Worm (Caenorhabditis elegans): ENCODE results near the gene fbxa-89.

Gene fbxa-89

DNA sequence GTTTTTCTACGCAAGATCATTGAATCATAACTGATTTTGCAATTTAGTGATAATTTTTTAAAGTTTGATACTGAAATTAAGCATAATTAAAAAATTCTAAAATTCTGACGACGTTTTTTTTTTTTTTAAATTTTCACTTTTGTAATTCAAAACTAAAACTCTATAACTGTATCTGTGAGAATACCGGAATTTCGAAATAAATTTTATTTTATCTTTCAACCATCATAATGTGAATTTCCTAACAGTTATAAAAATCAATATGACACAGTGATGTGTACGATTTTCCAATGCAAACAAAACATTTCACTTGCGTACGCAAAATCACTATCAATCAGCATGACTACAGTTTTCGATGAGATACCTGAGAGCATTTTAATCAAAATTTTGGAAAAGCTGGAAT, at the start of gene fbxa-89, which contains the start of gene grl-15:
TSS of gene fbxa-89 (plus strand) at position 271 of the 400 bp plus-strand sequence.
TSS of gene grl-15 (minus strand) at position 101 of the 400 bp plus-strand sequence.
- no peak for TF ChIP-seq W03F9.2 (tag; optimal IDR thresholded peaks at IDR 0.05)

DNA sequence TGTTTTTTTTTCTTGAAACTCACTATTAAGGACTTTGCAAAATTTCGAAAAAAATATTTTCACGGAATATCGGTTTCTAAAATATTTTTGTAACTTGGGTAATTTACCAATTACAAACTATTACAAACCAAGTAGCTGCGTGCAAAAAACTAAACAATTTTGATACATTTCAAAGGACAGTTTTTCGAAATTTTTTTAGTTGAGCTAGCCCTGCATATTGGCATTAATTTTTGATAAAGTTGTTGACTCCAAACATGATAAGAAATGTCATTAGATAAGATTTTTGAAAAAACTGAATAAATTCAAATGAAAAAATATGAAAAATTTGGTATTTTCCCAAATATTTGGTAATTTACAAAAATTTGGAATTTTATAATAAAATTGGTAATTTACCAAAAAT, 47.7 kb upstream of the fbxa-89 start:
- TF ChIP-seq W03F9.2 (tag; optimal IDR thresholded peaks at IDR 0.05) (no peak), dao-5 (tag; optimal IDR thresholded peaks at IDR 0.05) (no peak), him-1 (tag; optimal IDR thresholded peaks at IDR 0.05) (no peak)

DNA sequence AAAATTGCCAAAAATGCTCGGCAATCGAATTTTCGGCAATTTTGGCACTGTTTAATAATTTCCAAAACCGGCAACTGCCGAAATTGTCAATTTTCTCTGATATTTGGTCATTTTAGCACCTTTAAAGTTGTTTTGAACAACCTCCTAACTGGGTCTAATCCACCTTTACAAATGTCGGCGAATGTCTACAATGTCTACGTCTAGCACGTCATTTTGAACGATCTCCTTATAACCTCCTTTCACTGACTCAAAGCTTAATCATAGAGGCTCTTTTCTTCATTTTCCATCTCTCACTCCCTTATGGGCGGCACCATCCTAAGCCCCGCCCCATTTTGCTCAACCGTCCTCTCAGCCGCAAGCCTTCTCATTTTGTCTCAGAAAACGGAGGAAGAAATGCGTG, 41.8 kb upstream of the fbxa-89 start, which contains the start of gene Y75B8A.44:
TSS of gene Y75B8A.44 (plus strand) at position 301 of the 400 bp plus-strand sequence.
- TF ChIP-seq W03F9.2 (tag; optimal IDR thresholded peaks at IDR 0.05) (no peak), him-1 (tag; optimal IDR thresholded peaks at IDR 0.05) (no peak), dao-5 (tag; optimal IDR thresholded peaks at IDR 0.05) (no peak)

DNA sequence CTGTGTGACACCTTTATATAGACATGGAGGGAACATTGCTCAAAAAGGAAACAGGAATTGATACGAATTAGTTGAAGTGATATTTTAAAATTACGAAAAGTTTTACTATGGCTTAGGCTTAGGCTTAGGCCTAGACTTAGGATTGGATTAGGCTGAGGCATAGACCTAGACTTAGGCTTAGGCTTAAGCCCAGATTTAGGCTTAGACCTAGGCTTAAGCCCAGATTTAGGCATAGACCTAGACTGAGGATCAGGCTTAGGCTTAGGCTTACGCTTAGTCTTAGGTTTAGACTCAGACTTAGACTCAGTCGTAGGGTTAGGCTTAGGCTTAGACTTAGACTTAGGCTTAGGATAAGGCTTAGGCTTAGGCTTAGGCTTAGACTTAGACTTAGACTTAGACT, 40.0 kb upstream of the fbxa-89 start:
- TF ChIP-seq W03F9.2 (tag; optimal IDR thresholded peaks at IDR 0.05) (no peak), him-1 (tag; optimal IDR thresholded peaks at IDR 0.05) (no peak), dao-5 (tag; optimal IDR thresholded peaks at IDR 0.05) (no peak)

DNA sequence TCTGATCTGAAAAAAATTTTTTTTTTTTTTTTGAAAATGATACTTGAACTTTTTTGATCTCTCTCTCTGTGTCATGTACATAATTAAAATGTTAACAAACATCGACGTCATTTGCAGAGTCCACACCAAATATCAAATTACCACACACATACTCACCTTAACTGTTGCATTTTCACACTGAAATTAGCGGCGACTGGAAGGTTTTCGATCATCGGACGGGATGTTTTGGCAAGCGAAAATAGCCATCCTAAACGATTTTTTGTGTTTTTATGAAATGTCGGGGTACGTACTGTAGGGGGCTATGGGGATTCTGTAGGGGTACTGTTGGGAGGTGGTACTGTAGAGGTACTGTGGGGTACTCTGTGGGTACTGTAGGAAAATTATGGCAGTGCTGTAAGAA, 37.8 kb upstream of the fbxa-89 start:
- TF ChIP-seq W03F9.2 (tag; optimal IDR thresholded peaks at IDR 0.05) (no peak), dao-5 (tag; optimal IDR thresholded peaks at IDR 0.05) (no peak), him-1 (tag; optimal IDR thresholded peaks at IDR 0.05) (no peak)

DNA sequence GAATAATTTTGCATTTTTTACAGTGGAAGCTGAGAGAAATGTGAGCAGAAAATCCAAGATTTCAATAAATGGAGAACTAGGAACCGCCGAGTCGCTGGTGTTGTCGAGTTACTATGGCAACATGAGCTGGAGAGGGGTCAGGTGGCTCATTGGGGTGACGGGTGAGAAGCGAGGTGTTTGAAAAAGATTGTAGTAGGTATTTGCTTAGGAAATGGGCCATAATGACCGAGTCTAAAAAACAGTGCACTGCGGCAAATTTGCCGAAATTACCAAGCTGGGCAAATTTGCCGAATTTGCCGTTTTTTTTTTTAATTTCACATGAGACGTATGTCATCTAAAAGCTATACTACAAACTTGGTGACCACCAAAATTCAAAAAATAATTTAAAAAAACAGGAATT, 33.5 kb upstream of the fbxa-89 start, which contains the start of gene osm-12:
TSS of gene osm-12 (minus strand) at position 101 of the 400 bp plus-strand sequence.
- TF ChIP-seq W03F9.2 (tag; optimal IDR thresholded peaks at IDR 0.05), result no peak
- TF ChIP-seq dao-5 (tag; optimal IDR thresholded peaks at IDR 0.05), result no peak
- no peak for TF ChIP-seq him-1 (tag; optimal IDR thresholded peaks at IDR 0.05)

DNA sequence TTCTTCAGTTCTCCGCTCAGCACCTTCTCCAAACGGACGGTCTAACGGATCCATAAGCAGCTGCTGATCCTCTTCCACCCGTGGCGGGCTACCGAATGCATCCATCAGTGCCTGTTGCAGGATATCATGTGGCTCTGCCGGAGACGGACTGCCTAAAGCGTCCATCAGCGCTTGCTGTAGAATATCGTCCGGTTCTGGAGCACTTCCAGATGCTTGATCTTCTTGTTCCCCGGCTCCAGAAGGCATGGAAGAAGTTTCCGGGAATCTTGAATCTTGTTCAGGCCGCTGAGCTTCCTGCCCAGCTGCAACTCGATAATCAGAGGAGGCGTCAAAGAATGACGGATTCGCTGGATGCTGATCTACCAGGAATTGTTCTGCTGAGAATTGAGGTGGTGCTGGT, 30.7 kb upstream of the fbxa-89 start:
- TF ChIP-seq dao-5 (tag; optimal IDR thresholded peaks at IDR 0.05), result no peak
- TF ChIP-seq W03F9.2 (tag; optimal IDR thresholded peaks at IDR 0.05), result no peak
- TF ChIP-seq him-1 (tag; optimal IDR thresholded peaks at IDR 0.05), result no peak

DNA sequence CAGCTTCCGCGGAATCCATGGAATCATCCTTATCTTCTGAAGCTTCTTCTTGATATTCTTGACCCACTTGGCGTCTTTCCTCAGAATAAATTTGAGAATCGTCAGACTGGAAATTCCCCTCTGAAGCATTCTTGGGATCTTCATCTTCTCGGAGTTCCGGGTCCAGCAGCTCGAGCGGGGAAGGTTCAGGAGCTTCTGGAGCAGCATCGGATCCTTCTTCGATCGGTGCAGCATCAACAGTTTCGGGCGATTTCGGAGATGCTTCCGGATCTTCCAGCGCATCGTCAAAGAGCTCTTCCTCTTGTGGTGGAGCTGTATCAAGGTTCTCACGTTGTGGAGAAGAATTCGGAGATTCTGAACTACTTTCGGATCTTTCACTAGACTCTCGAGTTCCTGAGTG, 28.4 kb upstream of the fbxa-89 start:
- TF ChIP-seq him-1 (tag; optimal IDR thresholded peaks at IDR 0.05), result no peak
- no peak for TF ChIP-seq W03F9.2 (tag; optimal IDR thresholded peaks at IDR 0.05)
- no peak for TF ChIP-seq dao-5 (tag; optimal IDR thresholded peaks at IDR 0.05)

DNA sequence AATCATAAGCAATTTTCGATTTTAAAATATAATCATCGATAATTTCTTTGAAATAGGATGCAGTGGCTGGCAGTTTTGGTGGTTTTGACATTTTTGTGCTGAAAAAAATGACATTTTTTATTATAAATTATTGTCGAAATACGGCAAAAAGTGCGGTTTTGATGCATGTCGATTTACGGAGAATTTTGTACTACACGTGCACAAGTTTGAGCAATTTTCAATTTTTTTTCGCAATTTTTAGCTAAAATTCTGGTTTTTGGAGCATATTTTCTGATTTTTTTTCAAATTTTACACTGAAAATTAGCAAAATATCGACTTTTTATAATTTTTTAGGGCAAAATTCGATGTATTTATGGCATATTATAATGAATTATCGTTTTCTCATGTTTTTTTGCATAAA, 20.4 kb upstream of the fbxa-89 start, which contains the start of gene Y75B8A.13:
TSS of gene Y75B8A.13 (minus strand) at position 101 of the 400 bp plus-strand sequence.
- TF ChIP-seq W03F9.2 (tag; optimal IDR thresholded peaks at IDR 0.05) (no peak), him-1 (tag; optimal IDR thresholded peaks at IDR 0.05) (no peak), dao-5 (tag; optimal IDR thresholded peaks at IDR 0.05) (no peak)

DNA sequence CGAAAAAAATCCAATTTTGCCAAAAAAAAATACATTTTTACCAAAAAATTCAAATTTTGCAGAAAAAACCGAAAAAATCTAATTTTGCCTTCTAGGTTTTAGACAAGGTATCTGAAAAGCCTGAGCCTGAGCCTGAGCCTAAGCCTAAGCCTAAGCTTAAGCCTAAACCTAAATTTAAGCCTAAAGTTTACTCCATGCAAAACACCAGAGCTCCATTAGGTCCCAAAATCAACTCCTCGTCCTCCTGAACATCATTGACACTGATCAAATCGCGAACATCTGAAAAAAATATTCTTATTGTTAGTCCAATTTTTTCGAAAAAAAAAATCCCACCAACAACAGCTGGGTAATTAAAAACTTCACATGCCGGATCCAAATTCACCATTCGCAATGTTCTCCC, 17.9 kb upstream of the fbxa-89 start:
- TF ChIP-seq him-1 (tag; optimal IDR thresholded peaks at IDR 0.05), result no peak
- TF ChIP-seq W03F9.2 (tag; optimal IDR thresholded peaks at IDR 0.05), result no peak
- TF ChIP-seq dao-5 (tag; optimal IDR thresholded peaks at IDR 0.05), result no peak

DNA sequence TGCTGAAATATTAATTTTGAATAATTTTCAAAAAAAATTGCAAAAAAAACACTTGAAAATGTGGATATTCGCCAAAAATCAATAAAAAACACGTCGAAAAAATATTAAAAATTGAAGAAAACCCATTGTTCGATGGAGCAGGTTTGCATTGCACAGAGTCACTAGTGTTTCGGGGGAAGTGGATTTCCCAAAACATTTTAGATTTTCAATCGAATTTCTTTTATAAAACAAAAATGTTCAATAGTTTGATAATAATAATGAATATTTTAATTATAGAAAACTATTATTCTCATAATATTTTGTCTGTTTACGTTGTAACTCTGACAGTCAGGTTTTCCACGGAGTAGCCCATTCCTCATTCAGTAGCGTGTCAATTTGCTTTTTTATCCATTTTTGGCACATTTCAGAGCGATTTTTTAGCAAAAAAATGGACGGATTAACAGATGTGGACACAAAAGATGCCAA, 17.3 kb upstream of the fbxa-89 start, which contains the start of the genes gex-4 and gphr-1:
TSS of gene gex-4 (minus strand) at position 2 of the 465 bp plus-strand sequence.
TSS of gene gphr-1 (plus strand) at position 415 of the 465 bp plus-strand sequence.
- TF ChIP-seq him-1 (tag; optimal IDR thresholded peaks at IDR 0.05) (no peak), W03F9.2 (tag; optimal IDR thresholded peaks at IDR 0.05) (peak; percentile 52)

DNA sequence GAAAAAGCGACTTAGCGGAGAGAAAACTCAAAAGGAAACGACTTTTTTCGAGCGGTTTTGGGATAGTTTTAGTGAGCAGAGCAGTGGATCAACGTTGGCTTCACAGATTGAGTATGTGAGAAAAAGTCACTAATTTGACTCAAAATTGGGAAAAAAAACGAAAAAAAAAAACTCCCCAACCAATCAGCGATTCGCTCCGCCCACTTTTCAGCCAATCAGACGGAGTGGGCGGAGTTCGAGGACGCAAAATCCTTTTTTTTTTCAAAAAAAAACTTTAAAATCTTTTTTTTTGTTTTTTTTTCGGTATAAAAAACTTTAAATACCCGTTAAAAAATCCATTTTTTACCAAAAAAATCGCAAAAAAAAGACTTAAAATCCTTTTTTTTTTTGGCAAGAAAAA, 15.2 kb upstream of the fbxa-89 start:
- TF ChIP-seq him-1 (tag; optimal IDR thresholded peaks at IDR 0.05), result no peak
- TF ChIP-seq W03F9.2 (tag; optimal IDR thresholded peaks at IDR 0.05), result no peak
- TF ChIP-seq dao-5 (tag; optimal IDR thresholded peaks at IDR 0.05), result no peak

DNA sequence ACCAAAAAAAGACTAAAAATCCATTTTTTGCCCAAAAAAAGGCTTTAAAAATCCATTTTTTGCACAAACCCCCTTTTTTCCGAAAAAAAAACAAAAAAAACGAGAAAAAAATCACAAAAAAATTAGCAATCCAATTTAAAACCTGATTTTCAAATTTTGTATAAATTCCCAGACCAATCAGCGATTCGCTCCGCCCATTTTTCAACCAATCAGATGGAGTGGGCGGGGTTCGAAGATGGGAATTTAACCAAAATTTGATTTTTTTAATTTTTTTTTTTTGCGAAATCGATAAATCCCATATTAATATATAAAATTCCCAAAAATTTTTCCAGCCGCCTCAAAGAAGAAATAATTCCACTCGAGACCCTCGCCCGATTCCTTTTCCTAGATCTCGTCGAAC, 14.5 kb upstream of the fbxa-89 start:
- no peak for TF ChIP-seq him-1 (tag; optimal IDR thresholded peaks at IDR 0.05)
- no peak for TF ChIP-seq dao-5 (tag; optimal IDR thresholded peaks at IDR 0.05)
- no peak for TF ChIP-seq W03F9.2 (tag; optimal IDR thresholded peaks at IDR 0.05)

DNA sequence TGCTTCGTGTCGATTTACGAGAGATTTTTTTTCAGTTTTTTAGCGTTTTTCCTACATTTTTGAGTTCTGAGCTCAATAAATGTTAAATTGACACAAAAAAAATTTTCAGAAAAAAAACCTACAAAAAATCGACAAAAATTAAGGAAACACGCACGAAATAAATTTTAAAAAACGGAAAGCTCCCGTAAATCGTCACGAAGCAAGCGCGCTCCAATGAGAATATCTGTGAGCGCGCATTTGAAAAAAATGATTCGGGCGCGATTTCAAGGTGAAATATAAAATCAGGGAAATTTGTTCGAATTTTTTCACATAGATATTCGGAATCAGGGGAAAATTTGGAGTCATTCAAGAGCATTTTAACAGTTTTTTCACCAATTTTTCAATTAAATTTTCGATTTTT, 12.8 kb upstream of the fbxa-89 start:
- TF ChIP-seq him-1 (tag; optimal IDR thresholded peaks at IDR 0.05), result no peak

DNA sequence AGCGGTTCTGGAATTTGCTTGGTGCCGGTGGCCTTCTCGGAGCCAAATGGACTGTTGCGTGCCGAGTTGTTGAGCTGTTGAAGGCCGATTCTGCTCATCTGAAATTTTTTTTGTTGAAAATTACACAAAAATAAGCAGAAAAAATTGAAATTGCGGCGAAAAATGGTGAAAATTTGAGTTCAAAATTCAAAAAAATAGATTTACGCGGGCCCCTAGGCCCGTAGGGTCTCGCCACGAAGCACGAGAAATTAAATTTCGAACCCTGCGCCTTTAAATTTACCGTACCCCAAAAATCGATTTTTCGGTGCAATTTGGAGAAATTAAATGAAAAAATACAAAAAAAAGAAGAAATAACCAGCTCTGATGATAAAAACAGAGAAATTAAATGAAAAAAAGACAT, 10.8 kb upstream of the fbxa-89 start, which contains the start of gene gmn-1:
TSS of gene gmn-1 (minus strand) at position 98 of the 400 bp plus-strand sequence.
- TF ChIP-seq him-1 (tag; optimal IDR thresholded peaks at IDR 0.05), result no peak
- TF ChIP-seq W03F9.2 (tag; optimal IDR thresholded peaks at IDR 0.05), result peak; percentile 18

Data from whole organism, L4/young adult.